Fruit fly (Drosophila melanogaster) whole organism, prepupa: ENCODE results near the gene CG10486.

Experiments
- CG10669 ChIP-seq: fragments of 200-800 bp; sonication (Bioruptor generic); optimal IDR thresholded peaks from 3 replicates; lab custom pipeline; 2018; ENCODE audit warnings: missing biosample characterization, mild to moderate bottlenecking, missing genetic modification characterization, moderate library complexity
- CG11762 ChIP-seq: fragments of 200-800 bp; sonication (Bioruptor generic); optimal IDR thresholded peaks from 3 replicates; lab custom pipeline; 2016; ENCODE audit warnings: missing biosample characterization, missing genetic modification characterization; ENCODE audit not compliant: insufficient read depth
- CG31627 ChIP-seq: fragments of 200-800 bp; sonication (Bioruptor generic); optimal IDR thresholded peaks from 3 replicates; lab custom pipeline; 2016; ENCODE audit warnings: missing biosample characterization, missing genetic modification characterization
- CG3919 ChIP-seq: fragments of 200-800 bp; sonication (Bioruptor generic); optimal IDR thresholded peaks from 3 replicates; lab custom pipeline; 2016; ENCODE audit warnings: missing biosample characterization, missing genetic modification characterization
- CG4318 ChIP-seq: fragments of 200-800 bp; sonication (Bioruptor generic); optimal IDR thresholded peaks from 3 replicates; lab custom pipeline; 2017; ENCODE audit warnings: missing biosample characterization, mild to moderate bottlenecking, missing genetic modification characterization
- CG6792 ChIP-seq: fragments of 200-800 bp; sonication (Bioruptor generic); optimal IDR thresholded peaks from 3 replicates; lab custom pipeline; 2016; ENCODE audit warnings: missing biosample characterization, missing genetic modification characterization
- CG6808 ChIP-seq: fragments of 200-800 bp; sonication (Bioruptor generic); optimal IDR thresholded peaks from 3 replicates; lab custom pipeline; 2017; ENCODE audit warnings: missing biosample characterization, missing genetic modification characterization, mild to moderate bottlenecking, moderate library complexity, missing genetic modification reagents
- CG6854 ChIP-seq: fragments of 200-800 bp; sonication (Bioruptor generic); optimal IDR thresholded peaks from 2 replicates; lab custom pipeline; 2017; ENCODE audit warnings: missing biosample characterization, mild to moderate bottlenecking, missing genetic modification characterization
- Eip78C ChIP-seq: fragments of 200-800 bp; sonication (Bioruptor generic); peaks from one replicate; lab custom pipeline; 2016; ENCODE audit warnings: missing biosample characterization, missing genetic modification characterization
- Eip93F ChIP-seq: fragments of 200-800 bp; sonication (Bioruptor generic); optimal IDR thresholded peaks from 2 replicates; lab custom pipeline; 2016; ENCODE audit warnings: missing biosample characterization, mild to moderate bottlenecking, missing genetic modification characterization
- Ets21C ChIP-seq: fragments of 200-800 bp; sonication (Bioruptor generic); optimal IDR thresholded peaks from 3 replicates; lab custom pipeline; 2016; ENCODE audit warnings: missing biosample characterization, missing genetic modification characterization
- cyc ChIP-seq: fragments of 200-800 bp; sonication (Bioruptor generic); optimal IDR thresholded peaks from 3 replicates; lab custom pipeline; 2016; ENCODE audit warnings: missing biosample characterization, missing genetic modification characterization
- fkh ChIP-seq: fragments of 200-800 bp; sonication (Bioruptor generic); optimal IDR thresholded peaks from 3 replicates; lab custom pipeline; 2017; ENCODE audit warnings: missing biosample characterization, mild to moderate bottlenecking, missing genetic modification characterization, moderate library complexity

DNA sequence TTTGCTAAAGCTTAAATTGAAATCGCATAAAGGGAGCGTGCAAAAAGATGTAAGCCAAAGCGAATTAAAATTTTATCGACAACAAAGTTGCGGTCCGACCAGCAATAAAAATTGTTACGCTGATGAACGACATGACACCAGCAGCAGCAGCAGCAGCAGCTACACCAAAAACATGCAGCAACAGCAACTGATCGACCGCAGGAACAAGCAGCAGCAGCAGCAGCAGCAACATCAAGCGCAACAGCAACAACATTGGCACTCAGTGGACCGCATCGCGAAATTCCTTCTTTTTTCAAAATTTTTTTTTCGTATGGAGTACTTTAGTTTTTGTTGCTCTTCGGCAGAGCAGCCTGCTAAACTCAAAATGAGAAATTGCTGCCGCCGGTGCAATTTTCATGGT, 48.4 kb upstream of the CG10486 start:
- TF ChIP-seq Eip93F (GFP tag; lab: Kevin White, UChicago) (no peak), Eip78C (GFP tag; lab: Kevin White, UChicago) (no peak), CG6854 (no peak), cyc (GFP tag; lab: Kevin White, UChicago) (no peak), CG10669 (GFP tag; lab: Kevin White, UChicago) (no peak), Ets21C (no peak), CG31627 (GFP tag; lab: Kevin White, UChicago) (no peak), CG3919 (peak; percentile 52), CG6808 (GFP tag; lab: Kevin White, UChicago) (no peak), CG4318 (GFP tag; lab: Kevin White, UChicago) (no peak), fkh (no peak), CG6792 (GFP tag; lab: Kevin White, UChicago) (no peak), CG11762 (GFP tag; lab: Kevin White, UChicago) (no peak)
